Worm (Caenorhabditis elegans): ENCODE data around the gene Y51H7BR.7.

Y51H7BR.7 gene

ce11 chrII:1519867-1520266 is 5.5 kb downstream of the Y51H7BR.7 start (continued):
- TF ChIP-seq F49E8.2 (tag; optimal IDR thresholded peaks at IDR 0.05; ENCODE audit: borderline replicate concordance) (peak; percentile 9), madf-5 (GFP tag; IDR thresholded peaks at IDR 0.05) (peak in 1 of 2 experiments; percentile 45; a peak in 1 of 4 replicates), vab-7 (GFP tag; IDR thresholded peaks at IDR 0.05) (peak; percentile 82), ctbp-1 (GFP tag; IDR thresholded peaks at IDR 0.05) (peak; percentile 72), dmd-9 (GFP tag; IDR thresholded peaks at IDR 0.05) (peak; percentile 40; the same call in 1 of the 2 replicates), spr-1 (tag; optimal IDR thresholded peaks at IDR 0.05) (peak; percentile 18), dmd-8 (GFP tag; IDR thresholded peaks at IDR 0.05) (0 out of 2 replicates have a peak, but pooled peaks have one; percentile 67), nhr-10 (tag; optimal IDR thresholded peaks at IDR 0.05) (no peak), mep-1 (tag; optimal IDR thresholded peaks at IDR 0.05) (peak; percentile 49), duxl-1 (tag; optimal IDR thresholded peaks at IDR 0.05; ENCODE audit: poor library complexity) (peak; percentile 86), unc-62 (GFP tag; optimal IDR thresholded peaks at IDR 0.05 in 1 of 2) (no peak), unc-62 (tag; optimal IDR thresholded peaks at IDR 0.05) (no peak), set-16 (GFP tag; IDR thresholded peaks at IDR 0.05) (peak; percentile 43; the same call in 1 of the 2 replicates), hif-1 (tag; optimal IDR thresholded peaks at IDR 0.05) (peak in 1 of 2 experiments; percentile 22), mxl-2 (GFP tag; conservative IDR thresholded peaks at IDR 0.05) (0 out of 2 replicates have a peak, but pooled peaks have one; percentile 37), rbr-2 (tag; optimal IDR thresholded peaks at IDR 0.05) (peak; percentile 54), F37D6.2 (tag; optimal IDR thresholded peaks at IDR 0.05) (peak; percentile 37), Y48G9A.11 (GFP tag; IDR thresholded peaks at IDR 0.05) (peak; percentile 65; the same call in 1 of the 2 replicates), arid-1 (GFP tag; conservative IDR thresholded peaks at IDR 0.05) (no peak), ztf-7 (tag; optimal IDR thresholded peaks at IDR 0.05) (peak; percentile 45), hmg-1.1 (GFP tag; IDR thresholded peaks at IDR 0.05) (peak; percentile 88), unc-39 (tag; optimal IDR thresholded peaks at IDR 0.05) (no peak), nhr-42 (GFP tag; IDR thresholded peaks at IDR 0.05) (no peak), mdl-1 (tag; optimal IDR thresholded peaks at IDR 0.05) (no peak), nhr-11 (tag; optimal IDR thresholded peaks at IDR 0.05) (peak; percentile 15), lin-39 (tag; optimal IDR thresholded peaks at IDR 0.05) (no peak), madf-9 (GFP tag; conservative IDR thresholded peaks at IDR 0.05) (peak; percentile 79), zfp-3 (GFP tag; conservative IDR thresholded peaks at IDR 0.05) (0 out of 2 replicates have a peak, but pooled peaks have one; percentile 64)

ce11 chrII:1518914-1519313 is 6.5 kb downstream of the Y51H7BR.7 start, which contains the start of gene Y51H7BR.8:
TSS of gene Y51H7BR.8 (plus strand) at chrII:1519214.
- TF ChIP-seq duxl-1 (tag; optimal IDR thresholded peaks at IDR 0.05; ENCODE audit: poor library complexity) (no peak), daf-19 (GFP tag; conservative IDR thresholded peaks at IDR 0.05) (no peak), spr-3 (GFP tag; optimal IDR thresholded peaks at IDR 0.05) (no peak), nhr-102 (tag; optimal IDR thresholded peaks at IDR 0.05) (no peak), dmd-6 (GFP tag; IDR thresholded peaks at IDR 0.05) (no peak), unc-130 (GFP tag; optimal IDR thresholded peaks at IDR 0.05) (no peak), nhr-28 (tag; optimal IDR thresholded peaks at IDR 0.05) (no peak), F10B5.3 (tag; optimal IDR thresholded peaks at IDR 0.05) (no peak), ztf-7 (tag; optimal IDR thresholded peaks at IDR 0.05) (no peak), zfp-2 (tag; optimal IDR thresholded peaks at IDR 0.05) (no peak), daf-16 (GFP tag; optimal IDR thresholded peaks at IDR 0.05) (no peak), daf-16 (tag; optimal IDR thresholded peaks at IDR 0.05) (no peak), madf-9 (GFP tag; conservative IDR thresholded peaks at IDR 0.05) (no peak), F44E2.7 (GFP tag; IDR thresholded peaks at IDR 0.05) (no peak)

ce11 chrII:1517354-1517753 is 8.0 kb downstream of the Y51H7BR.7 start, which contains the start of gene math-45:
TSS of gene math-45 (minus strand) at chrII:1517454.
- peak; percentile 17 for TF ChIP-seq nhr-28 (tag; optimal IDR thresholded peaks at IDR 0.05)
- no peak for TF ChIP-seq daf-16 (GFP tag; optimal IDR thresholded peaks at IDR 0.05)
- TF ChIP-seq daf-16 (tag; optimal IDR thresholded peaks at IDR 0.05), result peak; percentile 52
- no peak for TF ChIP-seq mxl-3 (GFP tag; optimal IDR thresholded peaks at IDR 0.05)
- TF ChIP-seq duxl-1 (tag; optimal IDR thresholded peaks at IDR 0.05; ENCODE audit: poor library complexity), result no peak
